Fruit fly (Drosophila melanogaster): ENCODE data around the gene CG9427.

- TF ChIP-seq Crg-1 (GFP tag; optimal IDR thresholded peaks at IDR 0.05) = peak; percentile 60
- peak; percentile 82 for TF ChIP-seq CG33017 (tag; optimal IDR thresholded peaks at IDR 0.05)
- TF ChIP-seq toe (GFP tag; optimal IDR thresholded peaks at IDR 0.05) = peak; percentile 49
- TF ChIP-seq cic (GFP tag; optimal IDR thresholded peaks at IDR 0.05) = peak; percentile 90
- TF ChIP-seq CG7101 (tag; optimal IDR thresholded peaks at IDR 0.05) = peak; percentile 77
- TF ChIP-seq tj (GFP tag; optimal IDR thresholded peaks at IDR 0.05) = peak; percentile 40
- TF ChIP-seq kay (GFP tag; ENCODE audit: borderline replicate concordance) = peak; percentile 81
- peak; percentile 37 for TF ChIP-seq bab1 (GFP tag; optimal IDR thresholded peaks at IDR 0.05)
- peak; percentile 82 for TF ChIP-seq CG11617 (GFP tag; optimal IDR thresholded peaks at IDR 0.05)
- peak; percentile 44 for TF ChIP-seq Mnt (GFP tag; optimal IDR thresholded peaks at IDR 0.05)
- peak; percentile 6 for TF ChIP-seq CG1620 (GFP tag; optimal IDR thresholded peaks at IDR 0.05)
- peak; percentile 90 for TF ChIP-seq CG7045 (GFP tag; optimal IDR thresholded peaks at IDR 0.05)
- TF ChIP-seq ovo (GFP tag; optimal IDR thresholded peaks at IDR 0.05) = peak; percentile 54
These were observed 26.2 kb downstream of the CG9427 start for dm6 chr3R:9600558-9600959.

Data from whole organism, adult.